Fruit fly (Drosophila melanogaster) whole organism, prepupa: Measurements from ENCODE around the gene Shc.

Experiments
- CG3032 ChIP-seq: fragments of 200-800 bp; optimal IDR thresholded peaks from 2 replicates; lab custom pipeline; 2019; ENCODE audit warnings: missing biosample characterization, mild to moderate bottlenecking, missing genetic modification characterization, moderate library complexity
- Sox15 ChIP-seq: fragments of 200-800 bp; sonication (Bioruptor generic); optimal IDR thresholded peaks from 3 replicates; lab custom pipeline; 2016; ENCODE audit warnings: missing biosample characterization, missing genetic modification characterization
- fd59A ChIP-seq: fragments of 200-800 bp; sonication (Bioruptor generic); optimal IDR thresholded peaks from 2 replicates; lab custom pipeline; 2017; ENCODE audit warnings: missing biosample characterization, mild to moderate bottlenecking, missing genetic modification characterization, missing genetic modification reagents

DNA sequence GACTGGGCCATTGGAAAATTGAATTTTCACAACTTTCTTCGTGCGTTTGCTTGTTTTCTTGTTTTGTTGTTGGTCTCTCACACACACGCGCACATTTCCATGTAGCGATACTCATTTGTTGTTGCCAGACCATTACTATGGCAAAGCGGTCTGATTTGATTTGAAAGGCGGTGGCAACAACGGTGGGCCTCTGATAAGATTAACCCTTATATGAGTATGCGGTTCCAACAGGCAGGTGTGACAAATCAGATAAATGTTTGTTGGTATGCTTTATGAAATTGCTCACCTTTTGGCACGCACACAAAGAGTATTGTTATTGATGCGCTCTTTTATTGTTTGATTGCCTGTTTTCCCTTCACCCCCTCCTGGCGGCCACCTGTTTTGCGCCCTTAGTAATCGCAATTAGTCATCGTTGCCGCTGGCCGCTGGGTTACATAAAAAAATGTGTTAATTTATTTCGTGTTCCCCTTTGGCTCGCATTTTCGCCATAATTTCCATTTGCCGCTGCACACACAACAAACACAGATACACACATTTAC is 20.5 kb downstream of the Shc start:
- TF ChIP-seq Sox15 = no peak
- TF ChIP-seq fd59A (GFP tag; lab: Kevin White, UChicago) = no peak
- no peak for TF ChIP-seq CG3032 (tag; lab: Kevin White, UChicago)
